Fruit fly (Drosophila melanogaster) whole organism, wandering third instar larva: ENCODE results near the gene CG7512.

Source experiments
- Abd-B ChIP-seq: fragments of >200 bp; optimal IDR thresholded peaks from 2 replicates; lab custom pipeline; 2017; ENCODE audit warnings: missing biosample characterization, missing genetic modification characterization
- CG32264 ChIP-seq: fragments of 200-800 bp; sonication (Bioruptor generic); optimal IDR thresholded peaks from 2 replicates; lab custom pipeline; 2016; ENCODE audit warnings: missing biosample characterization, missing genetic modification characterization
- CG9705 ChIP-seq: fragments of 200-800 bp; sonication (Bioruptor generic); optimal IDR thresholded peaks from 2 replicates; lab custom pipeline; 2018; ENCODE audit warnings: missing biosample characterization, mild to moderate bottlenecking, missing genetic modification characterization
- CrebA ChIP-seq: fragments of 200-800 bp; sonication (Bioruptor generic); optimal IDR thresholded peaks from 2 replicates; lab custom pipeline; 2016; ENCODE audit warnings: missing biosample characterization, mild to moderate bottlenecking, missing genetic modification characterization, borderline replicate concordance
- Dfd ChIP-seq: fragments of >200 bp; optimal IDR thresholded peaks from 2 replicates; lab custom pipeline; 2017; ENCODE audit warnings: missing biosample characterization, missing genetic modification characterization
- Dif ChIP-seq: fragments of 200-275, 200-300 bp; sonication (Bioruptor generic); optimal IDR thresholded peaks from 2 replicates; lab custom pipeline; 2018; ENCODE audit warnings: missing biosample characterization, missing genetic modification characterization; ENCODE audit not compliant: partially characterized antibody
- GATAd ChIP-seq: sonication (Bioruptor generic); optimal IDR thresholded peaks from 2 replicates; lab custom pipeline; 2016; ENCODE audit warnings: missing biosample characterization, missing genetic modification characterization
- HLH106 ChIP-seq: fragments of 200-800 bp; optimal IDR thresholded peaks from 3 replicates; lab custom pipeline; 2019; ENCODE audit warnings: missing biosample characterization, mild to moderate bottlenecking, missing genetic modification characterization, moderate library complexity
- Hnf4 ChIP-seq: fragments of 200-800 bp; sonication (Bioruptor generic); optimal IDR thresholded peaks from 2 replicates; lab custom pipeline; 2016; ENCODE audit warnings: missing biosample characterization, mild to moderate bottlenecking, missing genetic modification characterization
- Hr78 ChIP-seq: fragments of >200 bp; optimal IDR thresholded peaks from 2 replicates; lab custom pipeline; 2017; ENCODE audit warnings: missing biosample characterization, missing genetic modification characterization
- Hr83 ChIP-seq: fragments of 200-300 bp; sonication (Bioruptor generic); optimal IDR thresholded peaks from 2 replicates; lab custom pipeline; 2016; ENCODE audit warnings: missing biosample characterization, mild to moderate bottlenecking, missing genetic modification characterization, moderate library complexity; ENCODE audit not compliant: poor library complexity, severe bottlenecking
- Jra ChIP-seq: sonication (Bioruptor generic); optimal IDR thresholded peaks from 2 replicates; lab custom pipeline; 2016; ENCODE audit warnings: missing biosample characterization, missing genetic modification characterization
- Mio ChIP-seq: sonication (Bioruptor generic); optimal IDR thresholded peaks from 2 replicates; lab custom pipeline; 2016; ENCODE audit warnings: missing biosample characterization, missing genetic modification characterization
- Myc ChIP-seq: fragments of >200 bp; optimal IDR thresholded peaks from 2 replicates; lab custom pipeline; 2017
- N ChIP-seq: fragments of >200 bp; optimal IDR thresholded peaks from 2 replicates; lab custom pipeline; 2018; ENCODE audit warnings: missing biosample characterization, missing external identifiers, missing genetic modification characterization
- OdsH ChIP-seq: fragments of 200-800 bp; sonication (Bioruptor generic); optimal IDR thresholded peaks from 2 replicates; lab custom pipeline; 2016; ENCODE audit warnings: missing biosample characterization, mild to moderate bottlenecking, missing genetic modification characterization
- Rel ChIP-seq, 2 experiments: fragments of 200-800 bp; sonication (Bioruptor generic) in 1 of 2; optimal IDR thresholded peaks; 2 replicates in 1 of 2; 3 replicates in 1 of 2; lab custom pipeline; 2016 to 2019; ENCODE audit warnings: mild to moderate bottlenecking in 2 of 2, missing biosample characterization in 2 of 2, missing genetic modification characterization in 2 of 2, moderate library complexity in 1 of 2
- Sp1 ChIP-seq: fragments of 200-800 bp; sonication (Bioruptor generic); optimal IDR thresholded peaks from 3 replicates; lab custom pipeline; 2019; ENCODE audit warnings: missing biosample characterization, mild to moderate bottlenecking, missing genetic modification characterization, moderate library complexity
- Vsx2 ChIP-seq: fragments of 200-300, 225-300 bp; sonication (Bioruptor generic); optimal IDR thresholded peaks from 2 replicates; lab custom pipeline; 2018; ENCODE audit warnings: missing biosample characterization, missing genetic modification characterization; ENCODE audit not compliant: partially characterized antibody
- br ChIP-seq: fragments of 200-800 bp; sonication (Bioruptor generic); optimal IDR thresholded peaks from 2 replicates; lab custom pipeline; 2016; ENCODE audit warnings: missing biosample characterization, missing genetic modification characterization
- brk ChIP-seq: fragments of 200-800 bp; sonication (Bioruptor generic); optimal IDR thresholded peaks from 2 replicates; lab custom pipeline; 2016; ENCODE audit warnings: missing biosample characterization, mild to moderate bottlenecking, missing genetic modification characterization
- dl ChIP-seq, 2 experiments: fragments of 175-275, 200-275 bp in 1 of 2; fragments of 200-275 bp in 1 of 2; sonication (Bioruptor generic); optimal IDR thresholded peaks; lab custom pipeline; 2018; ENCODE audit warnings: mild to moderate bottlenecking in 2 of 2, missing biosample characterization in 2 of 2, missing genetic modification characterization in 2 of 2, moderate library complexity in 2 of 2; ENCODE audit not compliant: partially characterized antibody in 2 of 2, insufficient read depth in 1 of 2
- dmrt93B ChIP-seq: fragments of 200-800 bp; sonication (Bioruptor generic); optimal IDR thresholded peaks from 2 replicates; lab custom pipeline; 2018; ENCODE audit warnings: missing biosample characterization, mild to moderate bottlenecking, missing genetic modification characterization
- dsf ChIP-seq: sonication (Bioruptor generic); optimal IDR thresholded peaks from 2 replicates; lab custom pipeline; 2016; ENCODE audit warnings: missing biosample characterization, missing genetic modification characterization, borderline replicate concordance
- ey ChIP-seq: fragments of 200-800 bp; sonication (Bioruptor generic); optimal IDR thresholded peaks from 2 replicates; lab custom pipeline; 2016; ENCODE audit warnings: missing biosample characterization, missing genetic modification characterization
- foxo ChIP-seq, 2 experiments: fragments of 200-800 bp; sonication (Bioruptor generic); optimal IDR thresholded peaks; 2 replicates in 1 of 2; 3 replicates in 1 of 2; lab custom pipeline; 2016 to 2017; ENCODE audit warnings: missing biosample characterization in 2 of 2, missing genetic modification characterization in 2 of 2
- fru ChIP-seq: fragments of 200-800 bp; sonication (Bioruptor generic); optimal IDR thresholded peaks from 3 replicates; lab custom pipeline; 2016; ENCODE audit warnings: missing biosample characterization, mild to moderate bottlenecking, missing genetic modification characterization
- h ChIP-seq: fragments of 200-800 bp; sonication (Bioruptor generic); optimal IDR thresholded peaks from 3 replicates; lab custom pipeline; 2016; ENCODE audit warnings: missing biosample characterization, mild to moderate bottlenecking, missing genetic modification characterization
- jim ChIP-seq: fragments of 175-275, 200-325 bp; sonication (Bioruptor generic); optimal IDR thresholded peaks from 2 replicates; lab custom pipeline; 2016; ENCODE audit warnings: missing biosample characterization, mild to moderate bottlenecking, missing genetic modification characterization
- lola ChIP-seq: fragments of >200 bp; optimal IDR thresholded peaks from 2 replicates; lab custom pipeline; 2017; ENCODE audit warnings: missing biosample characterization, missing genetic modification characterization
- pan ChIP-seq: fragments of >200 bp; optimal IDR thresholded peaks from 2 replicates; lab custom pipeline; 2017
- rgr ChIP-seq: fragments of 200-800 bp; sonication (Bioruptor generic); optimal IDR thresholded peaks from 3 replicates; lab custom pipeline; 2016; ENCODE audit warnings: missing biosample characterization, mild to moderate bottlenecking, missing genetic modification characterization
- sage ChIP-seq: fragments of 200-800 bp; sonication (Bioruptor generic); optimal IDR thresholded peaks from 2 replicates; lab custom pipeline; 2016; ENCODE audit warnings: missing biosample characterization, mild to moderate bottlenecking, missing genetic modification characterization
- sv ChIP-seq: fragments of 200-800 bp; sonication (Bioruptor generic); optimal IDR thresholded peaks from 3 replicates; lab custom pipeline; 2016; ENCODE audit warnings: missing biosample characterization, missing genetic modification characterization
- tai ChIP-seq: sonication (Bioruptor generic); optimal IDR thresholded peaks from 2 replicates; lab custom pipeline; 2016; ENCODE audit warnings: missing biosample characterization, missing genetic modification characterization
- usp ChIP-seq: fragments of >200 bp; optimal IDR thresholded peaks from 2 replicates; lab custom pipeline; 2017; ENCODE audit warnings: missing biosample characterization, missing genetic modification characterization
- woc ChIP-seq: sonication (Bioruptor generic); optimal IDR thresholded peaks from 2 replicates; lab custom pipeline; 2016; ENCODE audit warnings: missing biosample characterization, mild to moderate bottlenecking, missing genetic modification characterization

The CG7512 gene

dm6 chr3L:11522613-11523012, 9.1 kb downstream of the CG7512 start, which contains the start of the genes CG11714 and Fuca:
Gene CG11714, minus strand, starts transcription at chr3L:11522713.
Gene Fuca, minus strand, starts transcription at chr3L:11522713.
- TF ChIP-seq dl (GFP tag; optimal IDR thresholded peaks at IDR 0.05; lab: Kevin White, UChicago; ENCODE audit: insufficient read depth in 1 of 2, partially characterized antibody in 2 of 2) (no peak), dmrt93B (GFP tag; lab: Kevin White, UChicago) (no peak), GATAd (no peak), ey (no peak), rgr (no peak), h (no peak), jim (GFP tag; lab: Kevin White, UChicago) (no peak)

dm6 chr3L:11523286-11523685, 9.8 kb downstream of the CG7512 start:
- no peak for TF ChIP-seq OdsH (GFP tag; lab: Kevin White, UChicago)
- peak; percentile 23 for TF ChIP-seq Dif (GFP tag; lab: Kevin White, UChicago)
- TF ChIP-seq fru: no peak
- peak; percentile 40 for TF ChIP-seq Vsx2 (GFP tag; lab: Kevin White, UChicago)
- peak; percentile 55 for TF ChIP-seq Hr78 (GFP tag; lab: Kevin White, UChicago)
- TF ChIP-seq Myc (lab: Kevin White, UChicago): peak; percentile 95
- no peak for TF ChIP-seq rgr
- no peak for TF ChIP-seq lola
- peak; percentile 91 for TF ChIP-seq N (GFP tag; lab: Kevin White, UChicago)

- TF ChIP-seq h (peak; percentile 30), Sp1 (GFP tag; lab: Kevin White, UChicago) (peak; percentile 6), brk (GFP tag; lab: Kevin White, UChicago) (peak; percentile 19), Dfd (no peak), pan (lab: Kevin White, UChicago) (no peak), Rel (GFP tag; optimal IDR thresholded peaks at IDR 0.05; lab: Kevin White, UChicago) (no peak), Rel (tag; optimal IDR thresholded peaks at IDR 0.05; lab: Kevin White, UChicago) (peak; percentile 69)
These were observed 12.3 kb downstream of the CG7512 start for dm6 chr3L:11525765-11526164.

dm6 chr3L:11526644-11527184, 13.2 kb downstream of the CG7512 start:
- no peak for TF ChIP-seq Rel (GFP tag; optimal IDR thresholded peaks at IDR 0.05; lab: Kevin White, UChicago)
- peak; percentile 92 for TF ChIP-seq Rel (tag; optimal IDR thresholded peaks at IDR 0.05; lab: Kevin White, UChicago)
- peak; percentile 12 for TF ChIP-seq CrebA (GFP tag; lab: Kevin White, UChicago)
- no peak for TF ChIP-seq sv (GFP tag; lab: Kevin White, UChicago)

- TF ChIP-seq CG32264 (GFP tag; lab: Kevin White, UChicago) (no peak), ey (no peak), tai (GFP tag; lab: Kevin White, UChicago) (no peak), Vsx2 (GFP tag; lab: Kevin White, UChicago) (no peak), h (peak; percentile 54), OdsH (GFP tag; lab: Kevin White, UChicago) (peak; percentile 28), Dif (GFP tag; lab: Kevin White, UChicago) (no peak), dmrt93B (GFP tag; lab: Kevin White, UChicago) (no peak), N (GFP tag; lab: Kevin White, UChicago) (no peak), sv (GFP tag; lab: Kevin White, UChicago) (no peak), HLH106 (tag; lab: Kevin White, UChicago) (no peak), foxo (GFP tag; optimal IDR thresholded peaks at IDR 0.05; lab: Kevin White, UChicago) (peak in 1 of 2 experiments; percentile 6), woc (GFP tag; lab: Kevin White, UChicago) (no peak), sage (GFP tag; lab: Kevin White, UChicago) (no peak), GATAd (no peak), dl (GFP tag; optimal IDR thresholded peaks at IDR 0.05; lab: Kevin White, UChicago; ENCODE audit: insufficient read depth in 1 of 2, partially characterized antibody in 2 of 2) (no peak), brk (GFP tag; lab: Kevin White, UChicago) (no peak), usp (GFP tag; lab: Kevin White, UChicago) (no peak), lola (no peak), Dfd (no peak), Hr83 (GFP tag; lab: Kevin White, UChicago) (peak; percentile 40), rgr (peak; percentile 35), Jra (GFP tag; lab: Kevin White, UChicago) (no peak), dsf (no peak), Rel (GFP tag; optimal IDR thresholded peaks at IDR 0.05; lab: Kevin White, UChicago) (no peak), Rel (tag; optimal IDR thresholded peaks at IDR 0.05; lab: Kevin White, UChicago) (peak; percentile 36), CG9705 (no peak), Mio (GFP tag; lab: Kevin White, UChicago) (no peak), Abd-B (GFP tag; lab: Kevin White, UChicago) (no peak), jim (GFP tag; lab: Kevin White, UChicago) (no peak), br (peak; percentile 22), Sp1 (GFP tag; lab: Kevin White, UChicago) (no peak), Myc (lab: Kevin White, UChicago) (no peak), pan (lab: Kevin White, UChicago) (no peak), CrebA (GFP tag; lab: Kevin White, UChicago) (no peak), Hr78 (GFP tag; lab: Kevin White, UChicago) (no peak), Hnf4 (GFP tag; lab: Kevin White, UChicago) (no peak)
These were observed 15.0 kb downstream of the CG7512 start for dm6 chr3L:11528397-11528923.
